Fruit fly (Drosophila melanogaster) whole organism: Measurements from ENCODE around the gene Vha26.

ENCODE experiments used
- CG8478 ChIP-seq: fragments of >200 bp; optimal IDR thresholded peaks from 2 replicates; lab custom pipeline; 2018; ENCODE audit warnings: inconsistent platforms
- Dll ChIP-seq: fragments of >200 bp; optimal IDR thresholded peaks from 2 replicates; lab custom pipeline; 2017
- EcR ChIP-seq, 2 experiments: fragments of >200 bp; optimal IDR thresholded peaks; 2 replicates each; lab custom pipeline; 2017; ENCODE audit warnings: missing biosample characterization in 2 of 2, missing genetic modification characterization in 2 of 2, missing genetic modification reagents in 2 of 2
- pan ChIP-seq: fragments of >200 bp; optimal IDR thresholded peaks from 2 replicates; lab custom pipeline; 2017
- psq ChIP-seq: fragments of >200 bp; optimal IDR thresholded peaks from 2 replicates; lab custom pipeline; 2017
- usp ChIP-seq: fragments of >200 bp; optimal IDR thresholded peaks from 2 replicates; lab custom pipeline; 2017; ENCODE audit warnings: missing biosample characterization, missing genetic modification characterization, mixed read lengths

The Vha26 gene

dm6 chr3R:5591398-5591853 is at the start of gene Vha26, which contains the start of gene noi:
TSS of gene Vha26 (plus strand) at chr3R:5591763.
TSS of gene noi (minus strand) at chr3R:5591459.
- TF ChIP-seq Dll: no peak
- no peak for TF ChIP-seq CG8478 (lab: Kevin White, UChicago)
- no peak for TF ChIP-seq EcR (GFP tag; optimal IDR thresholded peaks at IDR 0.05; lab: Kevin White, UChicago)
- no peak for TF ChIP-seq psq (lab: Kevin White, UChicago)
- no peak for TF ChIP-seq usp
- no peak for TF ChIP-seq pan

- TF ChIP-seq pan (no peak), usp (no peak), CG8478 (lab: Kevin White, UChicago) (no peak), EcR (GFP tag; optimal IDR thresholded peaks at IDR 0.05; lab: Kevin White, UChicago) (no peak), Dll (no peak), psq (lab: Kevin White, UChicago) (no peak)
Observed at dm6 chr3R:5547464-5547943, 44.1 kb upstream of the Vha26 start, which contains the start of gene CG2519. TSS of gene CG2519 (minus strand) at chr3R:5547775.

- no peak for TF ChIP-seq psq (lab: Kevin White, UChicago)
- TF ChIP-seq pan: no peak
- no peak for TF ChIP-seq EcR (GFP tag; optimal IDR thresholded peaks at IDR 0.05; lab: Kevin White, UChicago)
- no peak for TF ChIP-seq CG8478 (lab: Kevin White, UChicago)
- no peak for TF ChIP-seq Dll
- no peak for TF ChIP-seq usp
Observed at dm6 chr3R:5550452-5550851, 41.1 kb upstream of the Vha26 start.

- TF ChIP-seq pan: no peak
- no peak for TF ChIP-seq psq (lab: Kevin White, UChicago)
- no peak for TF ChIP-seq Dll
- no peak for TF ChIP-seq usp
- TF ChIP-seq EcR (GFP tag; optimal IDR thresholded peaks at IDR 0.05; lab: Kevin White, UChicago): no peak
- TF ChIP-seq CG8478 (lab: Kevin White, UChicago): no peak
Observed at dm6 chr3R:5551068-5551467, 40.5 kb upstream of the Vha26 start, which contains the start of gene mia. TSS of gene mia (minus strand) at chr3R:5551168.

- TF ChIP-seq Dll (no peak), usp (no peak), pan (no peak), EcR (GFP tag; optimal IDR thresholded peaks at IDR 0.05; lab: Kevin White, UChicago) (no peak), psq (lab: Kevin White, UChicago) (no peak), CG8478 (lab: Kevin White, UChicago) (no peak)
Observed at dm6 chr3R:5551593-5551992, 40.0 kb upstream of the Vha26 start.

- no peak for TF ChIP-seq psq (lab: Kevin White, UChicago)
- no peak for TF ChIP-seq Dll
- TF ChIP-seq pan: no peak
- TF ChIP-seq usp: no peak
- no peak for TF ChIP-seq EcR (GFP tag; optimal IDR thresholded peaks at IDR 0.05; lab: Kevin White, UChicago)
- no peak for TF ChIP-seq CG8478 (lab: Kevin White, UChicago)
Observed at dm6 chr3R:5554082-5554481, 37.5 kb upstream of the Vha26 start, which contains the start of gene Pcmt. TSS of gene Pcmt (minus strand) at chr3R:5554316.

dm6 chr3R:5554852-5555251 is 36.7 kb upstream of the Vha26 start, which contains the start of gene Snm1:
TSS of gene Snm1 (plus strand) at chr3R:5555084.
- TF ChIP-seq CG8478 (lab: Kevin White, UChicago): no peak

dm6 chr3R:5562956-5563355 is 28.6 kb upstream of the Vha26 start:
- no peak for TF ChIP-seq EcR (GFP tag; optimal IDR thresholded peaks at IDR 0.05; lab: Kevin White, UChicago)
- no peak for TF ChIP-seq Dll
- TF ChIP-seq psq (lab: Kevin White, UChicago): no peak
- no peak for TF ChIP-seq pan
- no peak for TF ChIP-seq usp
- no peak for TF ChIP-seq CG8478 (lab: Kevin White, UChicago)

dm6 chr3R:5563420-5563819 is 28.1 kb upstream of the Vha26 start, which contains the start of gene Pi4KIIalpha:
TSS of gene Pi4KIIalpha (minus strand) at chr3R:5563652.
- TF ChIP-seq psq (lab: Kevin White, UChicago) (no peak), Dll (no peak), usp (no peak), pan (no peak), CG8478 (lab: Kevin White, UChicago) (no peak)

dm6 chr3R:5564775-5565190 is 26.8 kb upstream of the Vha26 start, which contains the start of the genes CG14671 and CG12746:
TSS of gene CG14671 (minus strand) at chr3R:5564815.
TSS of gene CG12746 (plus strand) at chr3R:5564865.
- TF ChIP-seq Dll (no peak), psq (lab: Kevin White, UChicago) (no peak), EcR (GFP tag; optimal IDR thresholded peaks at IDR 0.05; lab: Kevin White, UChicago) (no peak), pan (no peak), CG8478 (lab: Kevin White, UChicago) (no peak), usp (no peak)

dm6 chr3R:5565623-5566022 is 25.9 kb upstream of the Vha26 start:
- TF ChIP-seq CG8478 (lab: Kevin White, UChicago): no peak
- TF ChIP-seq EcR (GFP tag; optimal IDR thresholded peaks at IDR 0.05; lab: Kevin White, UChicago): no peak
- TF ChIP-seq Dll: no peak
- TF ChIP-seq psq (lab: Kevin White, UChicago): no peak
- no peak for TF ChIP-seq pan

- TF ChIP-seq usp: no peak
- TF ChIP-seq Dll: no peak
- TF ChIP-seq CG8478 (lab: Kevin White, UChicago): no peak
Observed at dm6 chr3R:5568590-5568989, 23.0 kb upstream of the Vha26 start, which contains the start of the genes CG2931 and Rheb. TSS of gene CG2931 (minus strand) at chr3R:5568615. TSS of gene Rheb (plus strand) at chr3R:5568921.
